Fruit fly (Drosophila melanogaster): Measurements from ENCODE around the gene CG8673.
A peak's percentile ranks its signal among the peaks of the same experiment; 100 is the strongest.

Gene CG8673

dm6 chr2L:8168075-8168474, 43.9 kb downstream of the CG8673 start (continued):
- TF ChIP-seq net (GFP tag; optimal IDR thresholded peaks at IDR 0.05) (peak; percentile 40), ss (GFP tag; optimal IDR thresholded peaks at IDR 0.05) (no peak), CG31627 (GFP tag; optimal IDR thresholded peaks at IDR 0.05) (no peak), fd59A (GFP tag; optimal IDR thresholded peaks at IDR 0.05) (no peak)

dm6 chr2L:8170600-8171182, 46.6 kb downstream of the CG8673 start:
- TF ChIP-seq CG6163 (GFP tag; IDR thresholded peaks at IDR 0.05) (no peak), CG3919 (GFP tag; optimal IDR thresholded peaks at IDR 0.05) (no peak), achi (GFP tag; optimal IDR thresholded peaks at IDR 0.05) (no peak), CG8319 (GFP tag; optimal IDR thresholded peaks at IDR 0.05) (no peak), Eip75B (GFP tag; optimal IDR thresholded peaks at IDR 0.05) (no peak), svp (GFP tag) (no peak), lz (GFP tag; optimal IDR thresholded peaks at IDR 0.05) (no peak), acj6 (GFP tag; optimal IDR thresholded peaks at IDR 0.05) (no peak), Blimp-1 (GFP tag; optimal IDR thresholded peaks at IDR 0.05) (no peak), esn (GFP tag; optimal IDR thresholded peaks at IDR 0.05) (no peak), CG10631 (GFP tag; optimal IDR thresholded peaks at IDR 0.05) (no peak), salr (GFP tag; optimal IDR thresholded peaks at IDR 0.05) (no peak), topi (GFP tag; optimal IDR thresholded peaks at IDR 0.05) (no peak), CG34406 (GFP tag; optimal IDR thresholded peaks at IDR 0.05) (no peak), CG1621 (tag; optimal IDR thresholded peaks at IDR 0.05) (no peak), vri (GFP tag; optimal IDR thresholded peaks at IDR 0.05) (no peak)

dm6 chr2L:8171544-8171943, 47.4 kb downstream of the CG8673 start:
- TF ChIP-seq Gug (GFP tag; IDR thresholded peaks at IDR 0.05), result no peak
- TF ChIP-seq pdm3 (GFP tag; optimal IDR thresholded peaks at IDR 0.05), result no peak
- TF ChIP-seq Sox14 (GFP tag; optimal IDR thresholded peaks at IDR 0.05), result peak; percentile 24
- TF ChIP-seq Eip75B (GFP tag; optimal IDR thresholded peaks at IDR 0.05), result no peak
- TF ChIP-seq CG32006 (GFP tag; optimal IDR thresholded peaks at IDR 0.05), result no peak
- 0 out of 3 replicates have a peak, but pooled peaks have one; percentile 44 for TF ChIP-seq CG6163 (GFP tag; IDR thresholded peaks at IDR 0.05)
- TF ChIP-seq eg (GFP tag; IDR thresholded peaks at IDR 0.05), result no peak
- TF ChIP-seq fkh (GFP tag; optimal IDR thresholded peaks at IDR 0.05), result no peak
- no peak for TF ChIP-seq CG11762 (GFP tag; optimal IDR thresholded peaks at IDR 0.05; ENCODE audit: insufficient read depth)
- TF ChIP-seq CG8319 (GFP tag; optimal IDR thresholded peaks at IDR 0.05), result no peak
- no peak for TF ChIP-seq Sox15 (GFP tag; optimal IDR thresholded peaks at IDR 0.05)
- TF ChIP-seq Lpt (GFP tag; optimal IDR thresholded peaks at IDR 0.05), result no peak
- TF ChIP-seq CG11902 (GFP tag; optimal IDR thresholded peaks at IDR 0.05), result no peak
- TF ChIP-seq Ets21C (GFP tag; optimal IDR thresholded peaks at IDR 0.05), result no peak
- no peak for TF ChIP-seq CG6276 (GFP tag; optimal IDR thresholded peaks at IDR 0.05)
- TF ChIP-seq Smox (GFP tag; optimal IDR thresholded peaks at IDR 0.05), result no peak
- TF ChIP-seq Eip93F (GFP tag; optimal IDR thresholded peaks at IDR 0.05), result no peak
- TF ChIP-seq CG15336 (GFP tag; IDR thresholded peaks at IDR 0.05), result peak; percentile 23; the same call in 1 of the 2 replicates

Data from whole organism, prepupa.